Fruit fly (Drosophila melanogaster): ENCODE data around the gene CG42748.

DNA sequence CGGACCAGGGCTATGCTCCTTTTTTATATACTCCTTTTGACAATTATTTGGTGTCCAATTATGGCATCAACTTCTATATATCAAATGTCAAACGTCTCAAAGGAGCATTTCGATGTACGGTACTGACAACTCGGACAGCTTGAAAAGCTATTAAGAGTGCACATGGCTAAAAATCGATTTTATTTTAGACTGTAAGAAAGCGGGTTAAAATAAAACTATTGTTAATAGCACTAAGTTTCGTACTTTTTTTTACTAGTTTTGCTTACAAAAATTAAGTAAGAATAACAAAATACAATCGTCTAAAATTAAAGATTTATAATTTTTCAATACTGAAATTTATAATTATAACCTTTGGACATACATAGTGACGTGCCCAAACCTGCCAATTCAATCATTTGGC is 83.3 kb downstream of the CG42748 start, which contains the start of gene Ir40a:
- no peak for TF ChIP-seq Myc (optimal IDR thresholded peaks at IDR 0.05)
- TF ChIP-seq dmrt93B (GFP tag; optimal IDR thresholded peaks at IDR 0.05): no peak
- TF ChIP-seq OdsH (GFP tag; optimal IDR thresholded peaks at IDR 0.05): no peak
- TF ChIP-seq fru (GFP tag; optimal IDR thresholded peaks at IDR 0.05): no peak
- no peak for TF ChIP-seq psq (GFP tag; optimal IDR thresholded peaks at IDR 0.05)
- no peak for TF ChIP-seq dl (GFP tag; optimal IDR thresholded peaks at IDR 0.05; ENCODE audit: insufficient read depth in 1 of 2, partially characterized antibody in 2 of 2)
- TF ChIP-seq Vsx2 (GFP tag; optimal IDR thresholded peaks at IDR 0.05; ENCODE audit: partially characterized antibody): no peak
- TF ChIP-seq rgr (GFP tag; optimal IDR thresholded peaks at IDR 0.05): no peak
- no peak for TF ChIP-seq sage (GFP tag; optimal IDR thresholded peaks at IDR 0.05)
- no peak for TF ChIP-seq woc (GFP tag; optimal IDR thresholded peaks at IDR 0.05)

Measured in whole organism, wandering third instar larva.